Fruit fly (Drosophila melanogaster) whole organism, embryonic: ENCODE measurements around the gene Trpgamma.

ENCODE experiments used
- Atf-2 ChIP-seq: fragments of 200-800 bp; sonication (Bioruptor generic); optimal IDR thresholded peaks from 2 replicates; lab custom pipeline; 2016; ENCODE audit warnings: missing biosample characterization, missing genetic modification characterization
- C15 ChIP-seq: fragments of 200-800 bp; sonication (Bioruptor generic); IDR thresholded peaks from 3 replicates; pipeline ENCODE4 v1.3.6; 2022; ENCODE audit warnings: missing biosample characterization, missing genetic modification characterization
- CG10321 ChIP-seq: fragments of 200-800 bp; sonication (Bioruptor generic); IDR thresholded peaks from 2 replicates; pipeline ENCODE4 v1.3.6; 2022; ENCODE audit warnings: missing biosample characterization, missing genetic modification characterization
- CG10366 ChIP-seq: fragments of 200-800 bp; sonication (Bioruptor generic); IDR thresholded peaks from 2 replicates; pipeline ENCODE4 v1.3.6; 2022; ENCODE audit warnings: missing biosample characterization, missing genetic modification characterization
- CG11695 ChIP-seq: fragments of 200-800 bp; sonication (Bioruptor generic); IDR thresholded peaks from 3 replicates; pipeline ENCODE4 v1.3.6; 2022; ENCODE audit warnings: missing biosample characterization, missing genetic modification characterization
- CG12391 ChIP-seq: fragments of 200-800 bp; sonication (Bioruptor generic); optimal IDR thresholded peaks from 3 replicates; lab custom pipeline; 2018; ENCODE audit warnings: missing biosample characterization, mild to moderate bottlenecking, missing genetic modification characterization, moderate library complexity
- CG14050 ChIP-seq: fragments of 200-800 bp; sonication (Bioruptor generic); IDR thresholded peaks from 3 replicates; pipeline ENCODE4 v1.3.6; 2022; ENCODE audit warnings: missing biosample characterization, missing genetic modification characterization
- CG14710 ChIP-seq: fragments of 200-800 bp; sonication (Bioruptor generic); optimal IDR thresholded peaks from 3 replicates; lab custom pipeline; 2019; ENCODE audit warnings: missing biosample characterization, mild to moderate bottlenecking, missing genetic modification characterization, moderate library complexity
- CG16813 ChIP-seq: fragments of 200-800 bp; sonication (Bioruptor generic); IDR thresholded peaks from 3 replicates; pipeline ENCODE4 v1.3.6; 2022; ENCODE audit warnings: missing biosample characterization, missing genetic modification characterization; ENCODE audit not compliant: partially characterized antibody
- CG17568 ChIP-seq: fragments of 200-800 bp; sonication (Bioruptor generic); optimal IDR thresholded peaks from 2 replicates; lab custom pipeline; 2018; ENCODE audit warnings: missing biosample characterization, mild to moderate bottlenecking, missing genetic modification characterization, moderate library complexity
- CG17612 ChIP-seq: fragments of 200-800 bp; sonication (Bioruptor generic); IDR thresholded peaks from 2 replicates; pipeline ENCODE4 v1.3.6; 2022; ENCODE audit warnings: missing biosample characterization, missing genetic modification characterization
- CG18262 ChIP-seq: fragments of 200-800 bp; optimal IDR thresholded peaks from 3 replicates; lab custom pipeline; 2019; ENCODE audit warnings: missing biosample characterization, mild to moderate bottlenecking, missing genetic modification characterization, moderate library complexity
- CG2875 ChIP-seq: fragments of 200-800 bp; sonication (Bioruptor generic); optimal IDR thresholded peaks from 2 replicates; lab custom pipeline; 2017; ENCODE audit warnings: missing biosample characterization, mild to moderate bottlenecking, missing genetic modification characterization, missing genetic modification reagents
- CG34422 ChIP-seq: fragments of 200-800 bp; sonication (Bioruptor generic); IDR thresholded peaks from 3 replicates; pipeline ENCODE4 v1.3.6; 2022; ENCODE audit warnings: missing biosample characterization, missing genetic modification characterization
- CG5953 ChIP-seq: fragments of 200-800 bp; sonication (Bioruptor generic); IDR thresholded peaks from 2 replicates; pipeline ENCODE4 v1.3.6; 2022; ENCODE audit warnings: missing biosample characterization, missing genetic modification characterization
- CG6813 ChIP-seq: fragments of 200-800 bp; sonication (Bioruptor generic); optimal IDR thresholded peaks from 2 replicates; lab custom pipeline; 2017; ENCODE audit warnings: missing biosample characterization, missing genetic modification characterization, mild to moderate bottlenecking, moderate library complexity, missing genetic modification reagents
- CG7357 ChIP-seq: fragments of 200-800 bp; sonication (Bioruptor generic); IDR thresholded peaks from 3 replicates; pipeline ENCODE4 v1.3.6; 2022; ENCODE audit warnings: missing biosample characterization, missing genetic modification characterization
- CG8089 ChIP-seq: fragments of 200-800 bp; sonication (Bioruptor generic); optimal IDR thresholded peaks from 3 replicates; lab custom pipeline; 2016; ENCODE audit warnings: missing biosample characterization, missing genetic modification characterization
- CG8924 ChIP-seq: fragments of 200-800 bp; optimal IDR thresholded peaks from 3 replicates; lab custom pipeline; 2019; ENCODE audit warnings: missing biosample characterization, mild to moderate bottlenecking, missing genetic modification characterization, moderate library complexity
- CG9727 ChIP-seq: fragments of 200-800 bp; sonication (Bioruptor generic); optimal IDR thresholded peaks from 3 replicates; lab custom pipeline; 2017; ENCODE audit warnings: missing biosample characterization, mild to moderate bottlenecking, missing genetic modification characterization
- CHES-1-like ChIP-seq: fragments of 200-800 bp; sonication (Bioruptor generic); optimal IDR thresholded peaks from 2 replicates; lab custom pipeline; 2016; ENCODE audit warnings: missing biosample characterization, missing genetic modification characterization
- Dip2 ChIP-seq: fragments of 200-800 bp; sonication (Bioruptor generic); IDR thresholded peaks from 2 replicates; pipeline ENCODE4 v1.3.6; 2022; ENCODE audit warnings: missing biosample characterization, missing genetic modification characterization
- Dp ChIP-seq: fragments of 200-800 bp; sonication (Bioruptor generic); optimal IDR thresholded peaks from 2 replicates; lab custom pipeline; 2018; ENCODE audit warnings: missing biosample characterization, mild to moderate bottlenecking, missing genetic modification characterization, moderate library complexity
- Fer2 ChIP-seq: fragments of 200-800 bp; sonication (Bioruptor generic); optimal IDR thresholded peaks from 2 replicates; lab custom pipeline; 2018; ENCODE audit warnings: missing biosample characterization, mild to moderate bottlenecking, missing genetic modification characterization, moderate library complexity
- Hand ChIP-seq: fragments of 200-800 bp; sonication (Bioruptor generic); optimal IDR thresholded peaks from 2 replicates; lab custom pipeline; 2017; ENCODE audit warnings: mild to moderate bottlenecking, missing biosample characterization, missing genetic modification reagents, missing genetic modification characterization
- HmgD ChIP-seq: fragments of 200-800 bp; sonication (Bioruptor generic); optimal IDR thresholded peaks from 3 replicates; lab custom pipeline; 2016; ENCODE audit warnings: missing biosample characterization, missing genetic modification characterization
- Kr ChIP-seq: fragments of 200-800 bp; sonication (Bioruptor generic); optimal IDR thresholded peaks from 2 replicates; lab custom pipeline; 2017; ENCODE audit warnings: missing biosample characterization, mild to moderate bottlenecking, missing genetic modification characterization
- MBD-R2 ChIP-seq: fragments of 200-800 bp; sonication (Bioruptor generic); IDR thresholded peaks from 2 replicates; pipeline ENCODE4 v1.3.6; 2022; ENCODE audit warnings: missing biosample characterization, missing genetic modification characterization
- Meics ChIP-seq: fragments of 200-800 bp; sonication (Bioruptor generic); optimal IDR thresholded peaks from 2 replicates; lab custom pipeline; 2017; ENCODE audit warnings: missing biosample characterization, mild to moderate bottlenecking, missing genetic modification characterization
- Pdp1 ChIP-seq, 2 experiments: fragments of 200-800 bp; sonication (Bioruptor generic); optimal IDR thresholded peaks; 3 replicates each; lab custom pipeline; 2016; ENCODE audit warnings: missing biosample characterization in 2 of 2, missing genetic modification characterization in 2 of 2, mild to moderate bottlenecking in 1 of 2, moderate library complexity in 1 of 2
- Spps ChIP-seq: fragments of 200-800 bp; sonication (Bioruptor generic); optimal IDR thresholded peaks from 2 replicates; lab custom pipeline; 2018; ENCODE audit warnings: missing biosample characterization, mild to moderate bottlenecking, missing genetic modification characterization
- Vsx1 ChIP-seq: fragments of 200-800 bp; sonication (Bioruptor generic); optimal IDR thresholded peaks from 2 replicates; lab custom pipeline; 2017; ENCODE audit warnings: missing biosample characterization, mild to moderate bottlenecking, missing genetic modification characterization, missing genetic modification reagents
- ato ChIP-seq: fragments of 200-800 bp; sonication (Bioruptor generic); IDR thresholded peaks from 2 replicates; pipeline ENCODE4 v1.3.6; 2022; ENCODE audit warnings: missing biosample characterization, missing genetic modification characterization; ENCODE audit not compliant: partially characterized antibody
- cas ChIP-seq: fragments of 200-800 bp; sonication (Bioruptor generic); IDR thresholded peaks from 2 replicates; pipeline ENCODE4 v1.3.6; 2022; ENCODE audit warnings: missing biosample characterization, missing genetic modification characterization
- cato ChIP-seq: fragments of 200-800 bp; sonication (Bioruptor generic); optimal IDR thresholded peaks from 2 replicates; lab custom pipeline; 2016; ENCODE audit warnings: missing biosample characterization, missing genetic modification characterization, borderline replicate concordance
- dati ChIP-seq: fragments of 200-800 bp; sonication (Bioruptor generic); IDR thresholded peaks from 2 replicates; pipeline ENCODE4 v1.3.6; 2022; ENCODE audit warnings: missing biosample characterization, missing genetic modification characterization
- disco-r ChIP-seq: fragments of 200-800 bp; sonication (Bioruptor generic); optimal IDR thresholded peaks from 2 replicates; lab custom pipeline; 2016; ENCODE audit warnings: missing biosample characterization, missing genetic modification characterization
- dmrt11E ChIP-seq: fragments of 200-800 bp; sonication (Bioruptor generic); optimal IDR thresholded peaks from 3 replicates; lab custom pipeline; 2018; ENCODE audit warnings: missing biosample characterization, mild to moderate bottlenecking, missing genetic modification characterization, moderate library complexity
- dmrt99B ChIP-seq: fragments of 200-800 bp; sonication (Bioruptor generic); optimal IDR thresholded peaks from 2 replicates; lab custom pipeline; 2018; ENCODE audit warnings: missing biosample characterization, mild to moderate bottlenecking, missing genetic modification characterization, moderate library complexity
- emc ChIP-seq: fragments of 200-800 bp; sonication (Bioruptor generic); optimal IDR thresholded peaks from 2 replicates; lab custom pipeline; 2016; ENCODE audit warnings: missing biosample characterization, missing genetic modification characterization
- gem ChIP-seq: fragments of 200-800 bp; sonication (Bioruptor generic); optimal IDR thresholded peaks from 2 replicates; lab custom pipeline; 2019; ENCODE audit warnings: missing biosample characterization, mild to moderate bottlenecking, missing genetic modification characterization, moderate library complexity
- kay ChIP-seq: fragments of 200-800 bp; sonication (Bioruptor generic); optimal IDR thresholded peaks from 2 replicates; lab custom pipeline; 2016; ENCODE audit warnings: missing biosample characterization, missing genetic modification characterization
- lilli ChIP-seq: fragments of 200-800 bp; sonication (Bioruptor generic); optimal IDR thresholded peaks from 3 replicates; lab custom pipeline; 2016; ENCODE audit warnings: missing biosample characterization, missing genetic modification characterization
- nerfin-1 ChIP-seq: fragments of 200-800 bp; sonication (Bioruptor generic); optimal IDR thresholded peaks from 3 replicates; lab custom pipeline; 2019; ENCODE audit warnings: missing biosample characterization, mild to moderate bottlenecking, missing genetic modification characterization, moderate library complexity
- peb ChIP-seq: fragments of 200-800 bp; sonication (Bioruptor generic); IDR thresholded peaks from 2 replicates; pipeline ENCODE4 v1.3.6; 2022; ENCODE audit warnings: missing biosample characterization, missing genetic modification characterization
- pita ChIP-seq: fragments of 200-800 bp; sonication (Bioruptor generic); optimal IDR thresholded peaks from 2 replicates; lab custom pipeline; 2017; ENCODE audit warnings: missing biosample characterization, mild to moderate bottlenecking, missing genetic modification characterization
- sens ChIP-seq: fragments of 200-800 bp; sonication (Bioruptor generic); peaks from one replicate; lab custom pipeline; 2016; ENCODE audit warnings: missing biosample characterization, missing genetic modification characterization
- sisA ChIP-seq: fragments of 200-800 bp; sonication (Bioruptor generic); IDR thresholded peaks from 2 replicates; pipeline ENCODE4 v1.3.6; 2022; ENCODE audit warnings: missing biosample characterization, missing genetic modification characterization
- tgo ChIP-seq: fragments of 200-800 bp; sonication (Bioruptor generic); IDR thresholded peaks from 3 replicates; pipeline ENCODE4 v1.3.6; 2022; ENCODE audit warnings: missing biosample characterization, missing genetic modification characterization
- unpg ChIP-seq: fragments of 200-800 bp; sonication (Bioruptor generic); optimal IDR thresholded peaks from 3 replicates; lab custom pipeline; 2018; ENCODE audit warnings: missing biosample characterization, mild to moderate bottlenecking, missing genetic modification characterization, moderate library complexity
- usp ChIP-seq: fragments of >200 bp; optimal IDR thresholded peaks from 2 replicates; lab custom pipeline; 2017; ENCODE audit warnings: missing biosample characterization, missing genetic modification characterization
- zfh2 ChIP-seq: fragments of 200-800 bp; sonication (Bioruptor generic); optimal IDR thresholded peaks from 2 replicates; lab custom pipeline; 2016; ENCODE audit warnings: missing biosample characterization, missing genetic modification characterization

Trpgamma gene

dm6 chr2L:16703753-16704152 is 27.3 kb upstream of the Trpgamma start (continued):
- no peak for TF ChIP-seq CG34422 (GFP tag; lab: Robert Waterston, UW)
- TF ChIP-seq kay (GFP tag; lab: Kevin White, UChicago): peak; percentile 7
- no peak for TF ChIP-seq CG9727 (GFP tag; lab: Kevin White, UChicago)
- peak; percentile 75 for TF ChIP-seq CG10366 (GFP tag; lab: Robert Waterston, UW)
- TF ChIP-seq CG17612: no peak
- peak; percentile 74 for TF ChIP-seq Dp (GFP tag; lab: Kevin White, UChicago)
- TF ChIP-seq pita: no peak
- TF ChIP-seq cas (GFP tag; lab: Robert Waterston, UW): no peak
- TF ChIP-seq HmgD (GFP tag; lab: Kevin White, UChicago): no peak
- TF ChIP-seq emc (GFP tag; lab: Kevin White, UChicago): no peak
- peak; percentile 59 for TF ChIP-seq zfh2 (GFP tag; lab: Kevin White, UChicago)
- no peak for TF ChIP-seq Atf-2 (GFP tag; lab: Kevin White, UChicago)
- no peak for TF ChIP-seq CG5953 (GFP tag; lab: Robert Waterston, UW)
- no peak for TF ChIP-seq CG14710 (tag; lab: Kevin White, UChicago)
- TF ChIP-seq dati: no peak
- TF ChIP-seq CHES-1-like (GFP tag; lab: Kevin White, UChicago): no peak
- TF ChIP-seq sisA: no peak; the same call in 1 of the 2 replicates
- TF ChIP-seq Hand: no peak
- peak; percentile 44 for TF ChIP-seq CG12391 (tag; lab: Kevin White, UChicago)
- no peak for TF ChIP-seq cato (GFP tag; lab: Kevin White, UChicago)
- TF ChIP-seq unpg (GFP tag; lab: Kevin White, UChicago): peak; percentile 64
- no peak for TF ChIP-seq CG10321 (GFP tag; lab: Robert Waterston, UW)
- TF ChIP-seq C15 (GFP tag; lab: Robert Waterston, UW): no peak
- TF ChIP-seq CG2875: no peak
- TF ChIP-seq CG11695 (GFP tag; lab: Robert Waterston, UW): no peak
- TF ChIP-seq CG14050 (GFP tag; lab: Robert Waterston, UW): no peak; the same call in 2 of the 3 replicates
- peak; percentile 18 to 52 for TF ChIP-seq Pdp1 (GFP tag; optimal IDR thresholded peaks at IDR 0.05; lab: Kevin White, UChicago)
- peak; percentile 13 for TF ChIP-seq CG8089 (GFP tag; lab: Kevin White, UChicago)
- TF ChIP-seq gem (tag; lab: Kevin White, UChicago): peak; percentile 70
- TF ChIP-seq Vsx1: no peak
- peak; percentile 70 for TF ChIP-seq lilli (GFP tag; lab: Kevin White, UChicago)
- peak; percentile 10 for TF ChIP-seq CG17568
- peak; percentile 20; the same call in 1 of the 2 replicates for TF ChIP-seq MBD-R2 (GFP tag; lab: Robert Waterston, UW)
- no peak for TF ChIP-seq CG7357 (GFP tag; lab: Robert Waterston, UW)
- TF ChIP-seq sens (GFP tag; lab: Kevin White, UChicago): peak; percentile 91
- TF ChIP-seq CG16813: no peak
- no peak; the same call in 2 of the 3 replicates for TF ChIP-seq tgo (GFP tag; lab: Robert Waterston, UW)
- TF ChIP-seq ato (GFP tag; lab: Robert Waterston, UW): no peak
- no peak for TF ChIP-seq nerfin-1 (tag; lab: Kevin White, UChicago)
- no peak for TF ChIP-seq CG18262 (tag; lab: Kevin White, UChicago)
- no peak for TF ChIP-seq dmrt99B (tag; lab: Kevin White, UChicago)
- no peak for TF ChIP-seq CG6813
- no peak for TF ChIP-seq dmrt11E
- no peak for TF ChIP-seq Meics (GFP tag; lab: Kevin White, UChicago)
- TF ChIP-seq disco-r (GFP tag; lab: Kevin White, UChicago): no peak
- no peak for TF ChIP-seq Dip2
- TF ChIP-seq Spps: no peak
- no peak for TF ChIP-seq usp
- TF ChIP-seq Kr (GFP tag; lab: Kevin White, UChicago): no peak
- TF ChIP-seq CG8924 (tag; lab: Kevin White, UChicago): no peak
- TF ChIP-seq Fer2: no peak
- no peak for TF ChIP-seq peb (GFP tag; lab: Robert Waterston, UW)
